Worm (Caenorhabditis elegans) whole organism, late embryonic: Measurements from ENCODE around the gene nhr-45.
A peak's percentile ranks its signal among the peaks of the same experiment; 100 is the strongest.

Source experiments
- K02D7.2 ChIP-seq: sonication (generic microtip); optimal IDR thresholded peaks from 2 replicates; lab custom pipeline; 2017; ENCODE audit warnings: mild to moderate bottlenecking, missing genetic modification characterization, missing compliant biosample characterization
- T23F11.4 ChIP-seq: fragments of 200-800 bp; sonication (Bioruptor generic); optimal IDR thresholded peaks from 2 replicates; lab custom pipeline; 2018; ENCODE audit warnings: mild to moderate bottlenecking, missing genetic modification characterization, missing compliant biosample characterization
- Y22D7AL.16 ChIP-seq: sonication (generic microtip); optimal IDR thresholded peaks from 2 replicates; lab custom pipeline; 2016; ENCODE audit warnings: missing genetic modification characterization, missing compliant biosample characterization
- ahr-1 ChIP-seq: sonication (generic microtip); optimal IDR thresholded peaks from 2 replicates; lab custom pipeline; 2016; ENCODE audit warnings: missing genetic modification characterization, missing compliant biosample characterization
- ceh-18 ChIP-seq: sonication (generic microtip); optimal IDR thresholded peaks from 2 replicates; lab custom pipeline; 2016; ENCODE audit warnings: missing genetic modification characterization, missing compliant biosample characterization
- ceh-30 ChIP-seq: fragments of 150-350 bp; optimal IDR thresholded peaks from 2 replicates; lab custom pipeline; 2014; ENCODE audit warnings: missing biosample characterization, missing genetic modification characterization
- ceh-31 ChIP-seq: sonication (generic microtip); optimal IDR thresholded peaks from 2 replicates; lab custom pipeline; 2016; ENCODE audit warnings: missing genetic modification characterization, missing compliant biosample characterization
- ceh-34 ChIP-seq: sonication (generic microtip); optimal IDR thresholded peaks from 2 replicates; lab custom pipeline; 2016; ENCODE audit warnings: mild to moderate bottlenecking, missing genetic modification characterization, missing compliant biosample characterization
- ceh-45 ChIP-seq: fragments of 200-800 bp; sonication (Bioruptor generic); IDR thresholded peaks from 2 replicates; pipeline ENCODE4 v1.3.6; 2022; ENCODE audit warnings: missing genetic modification reagents, missing genetic modification characterization, missing compliant biosample characterization
- ceh-48 ChIP-seq: sonication (generic microtip); optimal IDR thresholded peaks from 2 replicates; lab custom pipeline; 2016; ENCODE audit warnings: missing genetic modification characterization, inconsistent platforms, missing compliant biosample characterization
- ceh-9 ChIP-seq: sonication (generic microtip); optimal IDR thresholded peaks from 2 replicates; lab custom pipeline; 2016; ENCODE audit warnings: mild to moderate bottlenecking, missing genetic modification characterization, inconsistent platforms, missing compliant biosample characterization
- dmd-4 ChIP-seq: sonication (generic microtip); optimal IDR thresholded peaks from 2 replicates; lab custom pipeline; 2016; ENCODE audit warnings: borderline replicate concordance, missing genetic modification characterization, missing compliant biosample characterization
- elt-2 ChIP-seq: sonication (generic microtip); optimal IDR thresholded peaks from 2 replicates; lab custom pipeline; 2016; ENCODE audit warnings: missing genetic modification reagents, missing genetic modification characterization, missing compliant biosample characterization
- elt-4 ChIP-seq: sonication (generic microtip); optimal IDR thresholded peaks from 2 replicates; lab custom pipeline; 2016; ENCODE audit warnings: missing genetic modification characterization, missing compliant biosample characterization
- eyg-1 ChIP-seq: sonication (generic microtip); optimal IDR thresholded peaks from 2 replicates; lab custom pipeline; 2016; ENCODE audit warnings: missing genotype, missing genetic modification characterization, missing compliant biosample characterization
- fax-1 ChIP-seq: sonication (generic microtip); optimal IDR thresholded peaks from 2 replicates; lab custom pipeline; 2016; ENCODE audit warnings: missing genotype, missing genetic modification characterization, missing compliant biosample characterization
- fkh-10 ChIP-seq: fragments of 150-350 bp; optimal IDR thresholded peaks from 2 replicates; lab custom pipeline; 2014; ENCODE audit warnings: missing biosample characterization, missing genetic modification reagents, missing genetic modification characterization
- gmeb-2 ChIP-seq: sonication (generic microtip); optimal IDR thresholded peaks from 2 replicates; lab custom pipeline; 2016; ENCODE audit warnings: missing genetic modification characterization, inconsistent platforms, missing compliant biosample characterization
- hlh-6 ChIP-seq: sonication (generic microtip); optimal IDR thresholded peaks from 2 replicates; lab custom pipeline; 2016; ENCODE audit warnings: missing genotype, missing genetic modification characterization, missing compliant biosample characterization
- hlh-8 ChIP-seq: sonication (generic microtip); optimal IDR thresholded peaks from 2 replicates; lab custom pipeline; 2016; ENCODE audit warnings: missing genotype, missing genetic modification characterization, missing compliant biosample characterization
- madf-2 ChIP-seq: sonication (generic microtip); optimal IDR thresholded peaks from 2 replicates; lab custom pipeline; 2017; ENCODE audit warnings: missing genetic modification characterization, missing compliant biosample characterization
- nfya-1 ChIP-seq: sonication (generic microtip); optimal IDR thresholded peaks from 2 replicates; lab custom pipeline; 2017; ENCODE audit warnings: missing genetic modification characterization, mild to moderate bottlenecking, missing compliant biosample characterization, antibody characterized with exemption, moderate library complexity
- nhr-232 ChIP-seq: sonication (generic microtip); optimal IDR thresholded peaks from 2 replicates; lab custom pipeline; 2016; ENCODE audit warnings: missing genetic modification characterization, missing compliant biosample characterization
- pag-3 ChIP-seq: sonication (generic microtip); optimal IDR thresholded peaks from 2 replicates; lab custom pipeline; 2016; ENCODE audit warnings: missing compliant biosample characterization, missing genetic modification characterization, borderline replicate concordance
- ref-2 ChIP-seq: sonication (generic microtip); optimal IDR thresholded peaks from 2 replicates; lab custom pipeline; 2016; ENCODE audit warnings: missing genetic modification characterization, missing compliant biosample characterization
- sdc-2 ChIP-seq: sonication (generic microtip); optimal IDR thresholded peaks from 2 replicates; lab custom pipeline; 2016; ENCODE audit warnings: missing genotype, missing genetic modification characterization, missing compliant biosample characterization
- sox-4 ChIP-seq: sonication (generic microtip); optimal IDR thresholded peaks from 2 replicates; lab custom pipeline; 2017; ENCODE audit warnings: mild to moderate bottlenecking, missing genetic modification characterization, inconsistent platforms, missing compliant biosample characterization
- tbx-7 ChIP-seq: sonication (generic microtip); optimal IDR thresholded peaks from 2 replicates; lab custom pipeline; 2016; ENCODE audit warnings: missing genotype, missing genetic modification characterization, missing compliant biosample characterization
- ttx-3 ChIP-seq: sonication (generic microtip); optimal IDR thresholded peaks from 2 replicates; lab custom pipeline; 2016; ENCODE audit warnings: missing genetic modification reagents, missing genetic modification characterization, missing compliant biosample characterization
- unc-55 ChIP-seq: sonication (generic microtip); optimal IDR thresholded peaks from 2 replicates; lab custom pipeline; 2017; ENCODE audit warnings: missing biosample characterization, missing genetic modification reagents, missing genetic modification characterization
- unc-86 ChIP-seq: sonication (generic microtip); optimal IDR thresholded peaks from 2 replicates; lab custom pipeline; 2016; ENCODE audit warnings: missing genetic modification characterization, missing compliant biosample characterization
- zip-5 ChIP-seq: sonication (generic microtip); optimal IDR thresholded peaks from 2 replicates; lab custom pipeline; 2016; ENCODE audit warnings: missing genetic modification characterization, missing compliant biosample characterization
- ztf-16 ChIP-seq: sonication (generic microtip); optimal IDR thresholded peaks from 2 replicates; lab custom pipeline; 2017; ENCODE audit warnings: missing genetic modification characterization, missing compliant biosample characterization

The nhr-45 gene

DNA sequence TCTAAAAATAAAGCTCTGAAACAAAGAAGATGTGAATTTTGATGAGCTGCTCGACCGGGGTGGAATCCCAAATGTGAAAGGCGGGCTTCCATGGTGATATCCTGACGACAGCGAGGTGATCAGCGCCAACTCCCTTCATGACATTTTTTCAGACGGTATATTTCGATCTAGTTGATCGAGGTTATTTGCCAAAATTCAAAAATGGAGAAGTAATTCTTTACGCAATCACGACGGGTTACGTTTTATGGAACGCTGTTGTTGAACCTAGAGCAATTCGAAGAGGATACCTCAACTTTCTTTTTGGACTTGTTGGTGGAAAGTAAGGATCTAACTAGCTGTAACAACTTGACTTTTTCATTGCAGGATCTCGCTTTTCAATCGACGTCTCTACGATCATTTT, 16.6 kb upstream of the nhr-45 start:
- no peak for TF ChIP-seq pag-3
- TF ChIP-seq elt-4 (tag; lab: Kevin White, UChicago), result no peak
- TF ChIP-seq tbx-7 (tag; lab: Kevin White, UChicago), result no peak
- TF ChIP-seq unc-55 (GFP tag; lab: Kevin White, UChicago), result no peak
- TF ChIP-seq hlh-8, result no peak
- no peak for TF ChIP-seq hlh-6 (tag; lab: Kevin White, UChicago)
- no peak for TF ChIP-seq ceh-45
- no peak for TF ChIP-seq K02D7.2 (tag; lab: Kevin White, UChicago)

DNA sequence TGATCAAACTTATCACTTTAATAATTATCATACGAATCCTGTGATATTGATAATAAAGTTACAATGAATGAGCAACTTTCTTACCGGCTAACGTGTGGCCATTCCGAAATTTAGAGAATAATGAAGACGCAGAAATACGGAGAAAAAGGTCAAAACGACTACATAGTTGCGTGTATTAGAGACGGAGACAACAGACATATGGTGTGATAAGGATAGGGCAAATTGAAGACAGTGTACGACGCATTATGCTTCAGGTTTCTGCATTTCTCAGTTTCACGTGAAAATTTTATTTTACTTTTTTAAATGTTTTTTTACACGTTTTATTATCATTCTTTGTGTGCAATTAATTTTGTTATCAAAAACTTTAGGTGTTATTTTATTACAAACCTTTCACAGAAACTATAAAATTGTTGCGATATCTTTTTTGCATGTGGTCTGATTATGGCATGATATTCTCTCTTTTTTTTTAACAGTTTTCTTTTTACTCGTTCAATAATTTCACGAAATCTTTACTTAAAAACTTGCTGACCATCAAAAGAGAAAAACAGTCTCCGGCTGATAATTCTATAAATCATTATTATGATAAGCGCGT, 13.1 kb upstream of the nhr-45 start, which contains the start of gene tmem-135:
Gene tmem-135, plus strand, starts transcription at position 542 of the 592 bp plus-strand sequence.
- TF ChIP-seq elt-2 (tag; lab: Kevin White, UChicago), result peak; percentile 44
- no peak for TF ChIP-seq ref-2 (tag; lab: Kevin White, UChicago)
- no peak for TF ChIP-seq ceh-34 (tag; lab: Kevin White, UChicago)
- TF ChIP-seq ceh-18 (tag; lab: Kevin White, UChicago), result no peak
- no peak for TF ChIP-seq ahr-1 (tag; lab: Kevin White, UChicago)
- no peak for TF ChIP-seq nhr-232 (tag; lab: Kevin White, UChicago)

DNA sequence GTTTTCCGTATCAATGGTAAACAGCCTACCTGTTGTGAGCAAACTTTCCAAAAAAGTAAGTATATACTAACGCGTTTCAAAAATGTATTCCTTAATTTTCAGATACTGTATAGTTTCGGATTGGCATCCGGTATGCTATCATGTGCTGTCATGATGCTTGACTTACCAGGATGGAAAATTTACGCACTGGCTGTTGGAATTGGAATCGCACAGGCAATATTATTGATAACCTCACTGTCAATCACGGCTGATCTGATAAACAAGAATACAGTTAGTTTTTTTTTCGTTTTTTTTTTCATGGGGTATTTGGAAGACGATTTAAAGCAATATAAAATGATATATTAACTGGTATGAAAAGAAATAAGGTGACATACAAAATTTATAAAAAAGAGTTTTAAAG, 11.7 kb upstream of the nhr-45 start:
- no peak for TF ChIP-seq ceh-45
- TF ChIP-seq dmd-4 (tag; lab: Kevin White, UChicago), result no peak
- no peak for TF ChIP-seq unc-86 (tag; lab: Kevin White, UChicago)

DNA sequence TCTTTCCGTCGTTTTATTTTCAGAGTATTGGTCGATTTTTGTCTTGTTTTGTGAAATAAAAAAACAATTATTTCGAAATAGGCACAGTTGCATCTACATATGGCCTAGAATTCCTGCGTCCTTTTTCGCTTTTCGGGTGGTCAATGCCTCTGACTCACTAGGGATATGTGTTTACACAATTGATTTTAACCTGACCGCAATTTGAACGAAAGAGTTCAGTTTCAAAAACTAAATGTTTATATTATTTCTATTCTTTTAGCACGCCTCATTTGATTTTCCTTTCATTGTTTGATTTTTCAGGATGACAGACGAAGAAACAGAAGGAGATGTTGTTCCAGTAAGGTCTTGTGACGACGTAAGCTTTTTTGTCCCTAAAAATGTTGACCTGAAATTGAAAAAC, 7.7 kb upstream of the nhr-45 start, which contains the start of gene mfsd-12:
Gene mfsd-12, plus strand, starts transcription at position 301 of the 400 bp plus-strand sequence.
- no peak for TF ChIP-seq madf-2 (tag; lab: Kevin White, UChicago)
- no peak for TF ChIP-seq unc-86 (tag; lab: Kevin White, UChicago)
- TF ChIP-seq fkh-10 (GFP tag; lab: Kevin White, UChicago), result no peak
- no peak for TF ChIP-seq ceh-30 (tag; lab: Kevin White, UChicago)
- TF ChIP-seq nfya-1 (tag; lab: Kevin White, UChicago), result no peak
- TF ChIP-seq sox-4 (tag; lab: Kevin White, UChicago), result no peak
- TF ChIP-seq ceh-31 (tag; lab: Kevin White, UChicago), result no peak
- no peak for TF ChIP-seq dmd-4 (tag; lab: Kevin White, UChicago)
- TF ChIP-seq gmeb-2, result no peak
- no peak for TF ChIP-seq ceh-45
- no peak for TF ChIP-seq zip-5 (tag; lab: Kevin White, UChicago)
- no peak for TF ChIP-seq ttx-3 (tag; lab: Kevin White, UChicago)
- no peak for TF ChIP-seq T23F11.4 (GFP tag; lab: Kevin White, UChicago)
- no peak for TF ChIP-seq ztf-16 (tag; lab: Kevin White, UChicago)

DNA sequence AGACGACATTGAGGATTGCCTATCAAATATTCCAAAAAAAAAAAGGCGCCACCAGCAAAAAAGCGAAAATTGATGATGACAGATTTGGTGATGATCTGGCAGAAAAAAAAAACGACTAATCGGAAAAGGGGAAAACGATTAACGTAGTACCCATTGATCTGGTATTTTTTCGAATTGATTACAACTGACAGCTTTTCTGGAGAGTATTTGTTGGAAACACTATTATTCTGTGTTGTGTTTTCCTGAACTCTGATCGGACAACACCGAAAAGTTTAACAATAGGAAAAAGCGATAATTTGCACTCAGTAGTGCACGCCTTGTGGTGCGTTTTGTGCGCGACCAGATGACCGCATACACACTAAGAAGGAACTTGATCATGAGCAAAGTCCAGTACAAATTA, 4.5 kb upstream of the nhr-45 start:
- TF ChIP-seq sdc-2, result no peak
- no peak for TF ChIP-seq eyg-1 (tag; lab: Kevin White, UChicago)
- no peak for TF ChIP-seq ceh-9 (tag; lab: Kevin White, UChicago)
- no peak for TF ChIP-seq Y22D7AL.16 (tag; lab: Kevin White, UChicago)
- TF ChIP-seq ceh-48, result no peak
- TF ChIP-seq fax-1 (tag; lab: Kevin White, UChicago), result no peak
